Worm (Caenorhabditis elegans): ENCODE data around the gene acr-14.

DNA sequence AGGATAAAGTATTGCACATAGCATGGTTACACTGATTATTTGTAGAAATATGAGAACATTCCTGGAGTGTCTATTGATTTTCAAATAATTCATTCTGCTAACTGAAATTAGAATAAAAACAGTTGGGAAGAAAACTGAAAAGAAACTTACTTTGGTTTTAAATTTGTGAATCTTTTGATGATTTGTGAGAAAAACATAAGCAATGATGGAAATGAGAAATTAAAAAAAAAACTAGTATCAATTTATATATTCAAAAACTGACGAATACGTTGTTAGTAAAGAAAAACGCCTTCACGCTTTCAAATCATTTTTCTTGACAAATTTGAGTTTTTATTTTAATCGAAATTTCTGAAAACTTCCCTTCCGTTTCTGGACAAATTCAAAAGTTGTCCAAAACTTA is 16.1 kb upstream of the acr-14 start, which contains the start of gene T05C12.9:
- TF ChIP-seq fkh-4 (tag; optimal IDR thresholded peaks at IDR 0.05; ENCODE audit: borderline replicate concordance) (no peak), nhr-19 (GFP tag; conservative IDR thresholded peaks at IDR 0.05) (no peak), lin-13 (GFP tag; optimal IDR thresholded peaks at IDR 0.05) (no peak), egl-27 (tag; optimal IDR thresholded peaks at IDR 0.05) (no peak), ama-1 (optimal IDR thresholded peaks at IDR 0.05) (no peak), nhr-76 (tag; optimal IDR thresholded peaks at IDR 0.05) (no peak), fkh-8 (tag; optimal IDR thresholded peaks at IDR 0.05) (no peak), ceh-63 (GFP tag; optimal IDR thresholded peaks at IDR 0.05) (no peak), nhr-237 (tag; optimal IDR thresholded peaks at IDR 0.05) (no peak), ceh-82 (tag; optimal IDR thresholded peaks at IDR 0.05) (no peak)
